Worm (Caenorhabditis elegans) whole organism, L2 larva: Measurements from ENCODE around the gene rig-3.

Source experiments
- aly-2 ChIP-seq: fragments of 150-350 bp; optimal IDR thresholded peaks from 2 replicates; lab custom pipeline; 2014; ENCODE audit warnings: missing biosample characterization, missing genetic modification characterization
- ama-1 ChIP-seq: fragments of 150-350 bp; optimal IDR thresholded peaks from 2 replicates; lab custom pipeline; 2018; ENCODE audit warnings: inconsistent platforms
- elt-1 ChIP-seq: fragments of 150-350 bp; optimal IDR thresholded peaks from 2 replicates; lab custom pipeline; 2014; ENCODE audit warnings: missing biosample characterization, missing genetic modification characterization
- lsy-2 ChIP-seq, 2 experiments: fragments of 150-350 bp in 1 of 2; sonication (generic microtip) in 1 of 2; optimal IDR thresholded peaks; 2 replicates each; lab custom pipeline; 2014 to 2017; ENCODE audit warnings: missing biosample characterization in 2 of 2, missing genetic modification characterization in 2 of 2
- snpc-4 ChIP-seq: fragments of 150-350 bp; optimal IDR thresholded peaks from 2 replicates; lab custom pipeline; 2014; ENCODE audit warnings: missing biosample characterization, missing genetic modification characterization
- unc-39 ChIP-seq: fragments of 150-350 bp; optimal IDR thresholded peaks from 2 replicates; lab custom pipeline; 2014; ENCODE audit warnings: missing biosample characterization, missing genetic modification characterization

DNA sequence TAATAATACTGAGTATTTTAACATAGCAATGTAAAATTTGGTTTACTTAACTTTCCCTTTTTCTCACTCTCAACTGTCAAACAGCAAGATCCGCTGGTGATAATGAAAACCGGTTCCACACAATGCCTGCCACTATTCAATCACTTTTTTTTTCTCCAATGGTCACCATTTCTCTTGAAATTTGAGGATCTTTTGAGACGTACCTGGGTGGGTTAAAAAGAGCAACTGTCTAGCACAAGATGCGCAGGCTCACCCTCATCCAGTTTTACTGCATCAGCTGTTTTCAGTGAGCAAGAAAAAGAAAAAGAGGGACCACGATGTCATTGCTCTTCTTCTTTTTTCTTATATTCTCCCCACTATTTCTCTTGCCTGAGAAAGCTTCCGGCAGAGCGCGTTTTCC is 45.2 kb upstream of the rig-3 start:
- TF ChIP-seq aly-2 (tag; lab: Kevin White, UChicago) (no peak), lsy-2 (tag; optimal IDR thresholded peaks at IDR 0.05; lab: Kevin White, UChicago) (no peak), elt-1 (tag; lab: Kevin White, UChicago) (no peak), ama-1 (lab: Kevin White, UChicago) (no peak), unc-39 (tag; lab: Kevin White, UChicago) (no peak), snpc-4 (tag; lab: Kevin White, UChicago) (no peak)
